Worm (Caenorhabditis elegans) whole organism, young adult: Measurements from ENCODE around the gene C14B9.10.

ENCODE experiments used
- B0019.2 ChIP-seq: fragments of 200-800 bp; sonication (Bioruptor generic); conservative IDR thresholded peaks from 2 replicates; pipeline ENCODE4 v1.3.6; 2022; ENCODE audit warnings: missing genetic modification reagents, missing genetic modification characterization, missing compliant biosample characterization
- B0336.3 ChIP-seq: fragments of 200-800 bp; sonication (Bioruptor generic); IDR thresholded peaks from 2 replicates; pipeline ENCODE4 v1.3.6; 2022; ENCODE audit warnings: missing genetic modification characterization, missing compliant biosample characterization
- F10E7.11 ChIP-seq: sonication (generic microtip); optimal IDR thresholded peaks from 2 replicates; lab custom pipeline; 2017; ENCODE audit warnings: mild to moderate bottlenecking, missing genetic modification characterization, moderate library complexity, missing compliant biosample characterization
- F57A8.1 ChIP-seq: fragments of 200-800 bp; sonication (Bioruptor generic); optimal IDR thresholded peaks from 2 replicates; lab custom pipeline; 2018; ENCODE audit warnings: mild to moderate bottlenecking, missing genetic modification characterization, moderate library complexity, missing compliant biosample characterization
- K11D2.4 ChIP-seq: fragments of 200-800 bp; sonication (Bioruptor generic); IDR thresholded peaks from 2 replicates; pipeline ENCODE4 v1.3.6; 2022; ENCODE audit warnings: missing genetic modification reagents, missing genetic modification characterization, missing compliant biosample characterization
- K12H6.12 ChIP-seq: fragments of 200-800 bp; sonication (Bioruptor generic); optimal IDR thresholded peaks from 2 replicates; lab custom pipeline; 2018; ENCODE audit warnings: mild to moderate bottlenecking, missing genetic modification characterization, missing compliant biosample characterization
- T07F8.4 ChIP-seq: sonication (generic microtip); optimal IDR thresholded peaks from 2 replicates; lab custom pipeline; 2016; ENCODE audit warnings: mild to moderate bottlenecking, missing genetic modification characterization, moderate library complexity, missing compliant biosample characterization
- Y95B8A.8 ChIP-seq: fragments of 200-800 bp; sonication (Bioruptor generic); IDR thresholded peaks from 2 replicates; pipeline ENCODE4 v1.3.6; 2022; ENCODE audit warnings: missing genetic modification reagents, missing genetic modification characterization, missing compliant biosample characterization
- aptf-2 ChIP-seq: fragments of 200-800 bp; sonication (Bioruptor generic); conservative IDR thresholded peaks from 2 replicates; pipeline ENCODE4 v1.3.6; 2022; ENCODE audit warnings: missing genetic modification reagents, missing genetic modification characterization, missing compliant biosample characterization
- atf-7 ChIP-seq: sonication (generic microtip); optimal IDR thresholded peaks from 2 replicates; lab custom pipeline; 2017; ENCODE audit warnings: mild to moderate bottlenecking, missing genetic modification characterization, missing compliant biosample characterization
- attf-5 ChIP-seq: fragments of 200-800 bp; sonication (Bioruptor generic); optimal IDR thresholded peaks from 2 replicates; lab custom pipeline; 2018; ENCODE audit warnings: mild to moderate bottlenecking, missing genetic modification characterization, missing compliant biosample characterization
- cebp-2 ChIP-seq: fragments of 200-800 bp; sonication (Bioruptor generic); IDR thresholded peaks from 2 replicates; pipeline ENCODE4 v1.3.6; 2022; ENCODE audit warnings: missing genetic modification characterization, missing compliant biosample characterization
- ceh-27 ChIP-seq: fragments of 200-800 bp; sonication (Bioruptor generic); optimal IDR thresholded peaks from 2 replicates; lab custom pipeline; 2018; ENCODE audit warnings: mild to moderate bottlenecking, missing genetic modification characterization, moderate library complexity, missing compliant biosample characterization
- ceh-58 ChIP-seq: fragments of 200-800 bp; sonication (Bioruptor generic); IDR thresholded peaks from 2 replicates; pipeline ENCODE4 v1.3.6; 2022; ENCODE audit warnings: missing genetic modification characterization, missing compliant biosample characterization
- chd-7 ChIP-seq: sonication (generic microtip); optimal IDR thresholded peaks from 2 replicates; lab custom pipeline; 2016; ENCODE audit warnings: mild to moderate bottlenecking, missing genetic modification characterization, moderate library complexity, missing compliant biosample characterization
- dpl-1 ChIP-seq: fragments of 150-350 bp; optimal IDR thresholded peaks from 2 replicates; lab custom pipeline; 2014; ENCODE audit warnings: missing biosample characterization, missing genetic modification reagents, missing genetic modification characterization
- efl-1 ChIP-seq: fragments of 150-350 bp; optimal IDR thresholded peaks from 2 replicates; lab custom pipeline; 2014; ENCODE audit warnings: missing biosample characterization, missing genetic modification reagents, missing genetic modification characterization
- egl-44 ChIP-seq: fragments of 200-800 bp; sonication (Bioruptor generic); IDR thresholded peaks from 2 replicates; pipeline ENCODE4 v1.3.6; 2022; ENCODE audit warnings: missing genetic modification reagents, missing genetic modification characterization, missing compliant biosample characterization
- hlh-26 ChIP-seq: fragments of 200-800 bp; sonication (Bioruptor generic); conservative IDR thresholded peaks from 2 replicates; pipeline ENCODE4 v1.3.6; 2022; ENCODE audit warnings: missing genetic modification reagents, missing genetic modification characterization, missing compliant biosample characterization
- hmg-1.2 ChIP-seq: fragments of 200-800 bp; sonication (Bioruptor generic); IDR thresholded peaks from 2 replicates; pipeline ENCODE4 v1.3.6; 2022; ENCODE audit warnings: missing genetic modification reagents, missing genetic modification characterization, missing compliant biosample characterization
- let-526 ChIP-seq: fragments of 200-800 bp; sonication (Bioruptor generic); IDR thresholded peaks from 2 replicates; pipeline ENCODE4 v1.3.6; 2022; ENCODE audit warnings: missing genetic modification reagents, missing genetic modification characterization, missing compliant biosample characterization
- let-607 ChIP-seq, 2 experiments: fragments of 200-800 bp in 1 of 2; sonication (Bioruptor generic) in 1 of 2; sonication (generic microtip) in 1 of 2; optimal IDR thresholded peaks; 2 replicates each; lab custom pipeline; 2016 to 2018; ENCODE audit warnings: mild to moderate bottlenecking in 2 of 2, missing compliant biosample characterization in 2 of 2, missing genetic modification characterization in 2 of 2, moderate library complexity in 2 of 2, missing genotype in 1 of 2
- lin-40 ChIP-seq: sonication (generic microtip); optimal IDR thresholded peaks from 2 replicates; lab custom pipeline; 2016; ENCODE audit warnings: missing genetic modification characterization, mild to moderate bottlenecking, missing compliant biosample characterization, missing genotype, missing genetic modification reagents
- madf-10 ChIP-seq: sonication (generic microtip); optimal IDR thresholded peaks from 2 replicates; lab custom pipeline; 2016; ENCODE audit warnings: mild to moderate bottlenecking, missing genetic modification characterization, missing compliant biosample characterization
- madf-3 ChIP-seq: fragments of 200-800 bp; sonication (Bioruptor generic); IDR thresholded peaks from 2 replicates; pipeline ENCODE4 v1.3.6; 2022; ENCODE audit warnings: missing genetic modification reagents, missing genetic modification characterization, missing compliant biosample characterization
- madf-8 ChIP-seq: fragments of 200-800 bp; sonication (Bioruptor generic); conservative IDR thresholded peaks from 2 replicates; pipeline ENCODE4 v1.3.6; 2022; ENCODE audit warnings: missing genetic modification reagents, missing genetic modification characterization, missing compliant biosample characterization
- mcd-1 ChIP-seq: fragments of 200-800 bp; sonication (Bioruptor generic); IDR thresholded peaks from 2 replicates; pipeline ENCODE4 v1.3.6; 2022; ENCODE audit warnings: missing genetic modification reagents, missing genetic modification characterization, missing compliant biosample characterization
- nhr-120 ChIP-seq: fragments of 200-800 bp; sonication (Bioruptor generic); IDR thresholded peaks from 2 replicates; pipeline ENCODE4 v1.3.6; 2022; ENCODE audit warnings: missing genetic modification characterization, missing compliant biosample characterization
- nhr-27 ChIP-seq: fragments of 200-800 bp; sonication (Bioruptor generic); optimal IDR thresholded peaks from 2 replicates; lab custom pipeline; 2018; ENCODE audit warnings: mild to moderate bottlenecking, missing genetic modification characterization, moderate library complexity, missing compliant biosample characterization
- nhr-80 ChIP-seq: sonication (generic microtip); optimal IDR thresholded peaks from 2 replicates; lab custom pipeline; 2016; ENCODE audit warnings: missing genetic modification characterization, missing compliant biosample characterization
- pbrm-1 ChIP-seq: fragments of 200-800 bp; sonication (Bioruptor generic); IDR thresholded peaks from 2 replicates; pipeline ENCODE4 v1.3.6; 2022; ENCODE audit warnings: missing genetic modification reagents, missing genetic modification characterization, missing compliant biosample characterization
- sdz-38 ChIP-seq: sonication (generic microtip); optimal IDR thresholded peaks from 2 replicates; lab custom pipeline; 2016; ENCODE audit warnings: missing genotype, missing genetic modification characterization, missing compliant biosample characterization
- snpc-1.1 ChIP-seq: sonication (generic microtip); optimal IDR thresholded peaks from 2 replicates; lab custom pipeline; 2017; ENCODE audit warnings: missing genetic modification characterization, mild to moderate bottlenecking, missing compliant biosample characterization, antibody characterized with exemption, moderate library complexity, missing genotype, missing genetic modification reagents; ENCODE audit not compliant: insufficient read depth
- snpc-1.3 ChIP-seq: sonication (generic microtip); optimal IDR thresholded peaks from 2 replicates; lab custom pipeline; 2017; ENCODE audit warnings: missing genetic modification characterization, mild to moderate bottlenecking, missing compliant biosample characterization, antibody characterized with exemption, moderate library complexity, missing genotype, missing genetic modification reagents; ENCODE audit not compliant: insufficient read depth
- somi-1 ChIP-seq: fragments of 200-800 bp; sonication (Bioruptor generic); optimal IDR thresholded peaks from 2 replicates; lab custom pipeline; 2018; ENCODE audit warnings: mild to moderate bottlenecking, missing genetic modification characterization, missing compliant biosample characterization
- sptf-2 ChIP-seq: fragments of 200-800 bp; sonication (Bioruptor generic); optimal IDR thresholded peaks from 2 replicates; lab custom pipeline; 2018; ENCODE audit warnings: mild to moderate bottlenecking, missing genetic modification characterization, missing compliant biosample characterization
- tbx-9 ChIP-seq: sonication (generic microtip); optimal IDR thresholded peaks from 2 replicates; lab custom pipeline; 2016; ENCODE audit warnings: borderline replicate concordance, missing genetic modification characterization, inconsistent platforms, missing compliant biosample characterization
- unc-130 ChIP-seq: sonication (generic microtip); optimal IDR thresholded peaks from 2 replicates; lab custom pipeline; 2016; ENCODE audit warnings: missing genetic modification reagents, missing genetic modification characterization, missing compliant biosample characterization
- xnd-1 ChIP-seq: sonication (generic microtip); optimal IDR thresholded peaks from 2 replicates; lab custom pipeline; 2016; ENCODE audit warnings: missing genotype, missing genetic modification reagents, missing genetic modification characterization, missing compliant biosample characterization
- ztf-25 ChIP-seq: fragments of 200-800 bp; sonication (Bioruptor generic); IDR thresholded peaks from 2 replicates; pipeline ENCODE4 v1.3.6; 2022; ENCODE audit warnings: missing genetic modification reagents, missing genetic modification characterization, missing compliant biosample characterization
- ztf-3 ChIP-seq: fragments of 200-800 bp; sonication (Bioruptor generic); optimal IDR thresholded peaks from 2 replicates; lab custom pipeline; 2018; ENCODE audit warnings: mild to moderate bottlenecking, missing genetic modification characterization, missing compliant biosample characterization
- ztf-6 ChIP-seq: fragments of 200-800 bp; sonication (Bioruptor generic); IDR thresholded peaks from 2 replicates; pipeline ENCODE4 v1.3.6; 2022; ENCODE audit warnings: missing genetic modification reagents, missing genetic modification characterization, missing compliant biosample characterization

C14B9.10 gene

DNA sequence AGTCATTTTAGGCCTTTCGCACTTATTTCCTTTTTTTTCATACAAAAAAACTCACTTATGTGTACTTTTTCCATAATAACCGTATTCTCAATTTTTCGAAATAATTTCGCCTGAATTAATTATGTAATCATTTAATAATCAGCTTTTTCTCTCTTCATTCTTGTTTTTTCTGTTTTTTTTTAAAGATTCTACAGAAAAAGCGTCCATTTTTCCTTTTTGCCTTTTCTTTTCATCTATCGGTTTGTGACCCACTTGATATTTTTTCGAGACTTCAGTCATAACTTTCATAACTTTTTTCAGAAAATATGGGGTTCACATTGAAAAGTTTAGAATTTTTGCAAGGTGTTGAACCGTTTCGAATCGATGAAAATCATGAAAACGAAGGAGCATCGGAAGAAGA is 42.4 kb upstream of the C14B9.10 start, which contains the start of gene vms-1:
Gene vms-1, plus strand, starts transcription at position 301 of the 400 bp plus-strand sequence.
- TF ChIP-seq T07F8.4 (tag; lab: Kevin White, UChicago) (no peak), xnd-1 (tag; lab: Kevin White, UChicago) (no peak), let-607 (tag; optimal IDR thresholded peaks at IDR 0.05; lab: Kevin White, UChicago) (no peak), K12H6.12 (tag; lab: Kevin White, UChicago) (no peak), dpl-1 (no peak), nhr-120 (no peak), ceh-58 (GFP tag; lab: Robert Waterston, UW) (no peak), cebp-2 (GFP tag; lab: Robert Waterston, UW) (no peak), snpc-1.1 (tag; lab: Kevin White, UChicago) (no peak), snpc-1.3 (tag; lab: Kevin White, UChicago) (no peak), nhr-80 (tag; lab: Kevin White, UChicago) (no peak), ztf-3 (GFP tag; lab: Kevin White, UChicago) (no peak), nhr-27 (tag; lab: Kevin White, UChicago) (no peak), Y95B8A.8 (GFP tag; lab: Robert Waterston, UW) (no peak), F10E7.11 (tag; lab: Kevin White, UChicago) (no peak), B0336.3 (GFP tag; lab: Robert Waterston, UW) (no peak), madf-10 (tag; lab: Kevin White, UChicago) (no peak)

DNA sequence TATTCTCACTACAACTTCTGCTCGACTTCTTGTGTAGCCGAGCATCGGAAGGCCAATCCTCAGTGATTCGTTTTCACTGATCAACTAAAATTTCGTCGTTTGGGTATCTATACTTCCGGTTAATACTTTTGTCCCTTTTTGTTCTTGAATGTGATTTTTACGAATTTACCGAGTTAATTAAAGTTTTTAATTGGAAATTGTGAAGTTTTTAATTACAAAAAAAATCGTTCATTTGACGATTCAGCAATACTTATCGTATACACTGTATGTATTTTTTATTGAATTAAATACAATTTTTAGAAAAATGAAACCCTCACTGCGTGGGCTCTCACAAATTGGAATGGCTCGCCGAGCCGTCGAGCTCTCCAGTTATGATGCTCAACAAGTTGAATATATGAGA is 39.2 kb upstream of the C14B9.10 start, which contains the start of gene idi-1:
Gene idi-1, plus strand, starts transcription at position 301 of the 400 bp plus-strand sequence.
- TF ChIP-seq atf-7 (tag; lab: Kevin White, UChicago) (no peak), pbrm-1 (GFP tag; lab: Robert Waterston, UW) (no peak), tbx-9 (tag; lab: Kevin White, UChicago) (no peak)

DNA sequence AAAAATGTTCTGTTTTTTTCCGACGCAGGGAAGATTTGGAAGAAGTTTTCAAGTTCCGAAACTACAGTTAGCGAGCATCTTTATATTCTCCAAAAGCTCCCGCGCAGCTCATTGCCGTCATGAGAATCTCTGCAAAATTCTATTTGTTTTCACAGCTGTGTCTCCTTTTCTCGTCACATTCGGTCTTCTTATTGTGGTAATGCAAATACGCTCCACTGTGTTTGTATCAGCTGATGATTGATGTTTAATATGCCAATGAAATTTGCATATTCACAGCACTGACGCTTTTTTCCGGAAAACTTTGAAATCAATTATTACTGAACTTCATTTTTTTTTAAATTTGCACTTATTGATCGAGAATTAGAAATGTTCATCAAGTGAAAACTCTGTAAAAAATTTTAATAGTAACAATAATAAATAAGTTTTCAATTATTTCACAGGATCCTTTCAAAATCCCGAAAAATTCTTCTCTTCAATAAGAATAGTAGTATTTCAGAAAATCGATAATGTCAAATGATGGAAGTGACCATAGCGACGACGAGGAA is 37.5 kb upstream of the C14B9.10 start, which contains the start of gene K06H7.2:
Gene K06H7.2, plus strand, starts transcription at position 495 of the 545 bp plus-strand sequence.
- TF ChIP-seq ztf-6 (GFP tag; lab: Robert Waterston, UW) (no peak), K11D2.4 (GFP tag; lab: Robert Waterston, UW) (no peak), nhr-27 (tag; lab: Kevin White, UChicago) (no peak), lin-40 (tag; lab: Kevin White, UChicago) (peak; percentile 4), nhr-80 (tag; lab: Kevin White, UChicago) (peak; percentile 38), egl-44 (GFP tag; lab: Robert Waterston, UW) (no peak), attf-5 (GFP tag; lab: Kevin White, UChicago) (peak; percentile 79), mcd-1 (peak; percentile 79), ceh-27 (GFP tag; lab: Kevin White, UChicago) (peak; percentile 4), hmg-1.2 (GFP tag; lab: Robert Waterston, UW) (0 out of 2 replicates have a peak, but pooled peaks have one; percentile 12)

DNA sequence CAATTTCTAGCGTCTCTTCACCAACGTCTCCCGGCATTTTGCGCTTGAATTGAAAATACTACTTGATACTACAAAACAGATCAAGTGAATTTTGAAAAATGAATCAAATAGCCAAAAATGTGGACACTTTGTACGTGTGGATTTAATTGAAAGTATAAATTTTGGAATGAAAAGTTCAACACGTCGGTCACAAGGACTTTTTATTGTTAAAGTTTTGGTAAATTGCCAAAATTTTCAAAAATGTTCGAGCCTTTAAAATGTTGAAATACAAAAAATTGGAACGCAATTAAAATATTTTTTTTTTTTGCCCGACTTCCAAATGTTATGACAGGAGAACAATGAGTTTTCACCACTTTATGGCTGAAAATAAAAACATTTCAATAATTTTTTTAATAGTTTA is 32.5 kb upstream of the C14B9.10 start, which contains the start of gene K06H7.8:
Gene K06H7.8, minus strand, starts transcription at position 101 of the 400 bp plus-strand sequence.
- TF ChIP-seq let-526 (no peak), let-607 (tag; optimal IDR thresholded peaks at IDR 0.05; lab: Kevin White, UChicago) (no peak), somi-1 (no peak), F57A8.1 (no peak), snpc-1.1 (tag; lab: Kevin White, UChicago) (no peak), madf-3 (GFP tag; lab: Robert Waterston, UW) (no peak), madf-8 (GFP tag; lab: Robert Waterston, UW) (no peak), sdz-38 (tag; lab: Kevin White, UChicago) (no peak), unc-130 (GFP tag; lab: Kevin White, UChicago) (no peak), aptf-2 (GFP tag; lab: Robert Waterston, UW) (no peak), sptf-2 (GFP tag; lab: Kevin White, UChicago) (no peak), chd-7 (tag; lab: Kevin White, UChicago) (no peak), ztf-25 (no peak), K12H6.12 (tag; lab: Kevin White, UChicago) (no peak), F10E7.11 (tag; lab: Kevin White, UChicago) (no peak), hlh-26 (GFP tag; lab: Robert Waterston, UW) (no peak), nhr-80 (tag; lab: Kevin White, UChicago) (no peak), xnd-1 (tag; lab: Kevin White, UChicago) (no peak), efl-1 (GFP tag; lab: Kevin White, UChicago) (no peak), B0019.2 (GFP tag; lab: Robert Waterston, UW) (no peak)
